Worm (Caenorhabditis elegans) whole organism, young adult: ENCODE measurements around the gene rpn-9.

Experiments used
- B0261.1 ChIP-seq: sonication (generic microtip); optimal IDR thresholded peaks from 2 replicates; lab custom pipeline; 2016; ENCODE audit warnings: mild to moderate bottlenecking, missing genetic modification characterization, moderate library complexity, missing compliant biosample characterization
- B0336.3 ChIP-seq: fragments of 200-800 bp; sonication (Bioruptor generic); IDR thresholded peaks from 2 replicates; pipeline ENCODE4 v1.3.6; 2022; ENCODE audit warnings: missing genetic modification characterization, missing compliant biosample characterization
- C17E4.6 ChIP-seq: fragments of 200-800 bp; sonication (Bioruptor generic); IDR thresholded peaks from 2 replicates; pipeline ENCODE4 v1.3.6; 2022; ENCODE audit warnings: missing genetic modification reagents, missing genetic modification characterization, missing compliant biosample characterization
- F10E7.11 ChIP-seq: sonication (generic microtip); optimal IDR thresholded peaks from 2 replicates; lab custom pipeline; 2017; ENCODE audit warnings: mild to moderate bottlenecking, missing genetic modification characterization, moderate library complexity, missing compliant biosample characterization
- F22D6.2 ChIP-seq: sonication (generic microtip); optimal IDR thresholded peaks from 2 replicates; lab custom pipeline; 2016; ENCODE audit warnings: mild to moderate bottlenecking, missing genetic modification characterization, missing compliant biosample characterization
- F33H1.4 ChIP-seq: fragments of 200-800 bp; sonication (Bioruptor generic); IDR thresholded peaks from 2 replicates; pipeline ENCODE4 v1.3.6; 2022; ENCODE audit warnings: missing genetic modification reagents, missing genetic modification characterization, missing compliant biosample characterization
- F49E8.2 ChIP-seq: sonication (generic microtip); optimal IDR thresholded peaks from 3 replicates; lab custom pipeline; 2017; ENCODE audit warnings: missing genetic modification characterization, mild to moderate bottlenecking, missing compliant biosample characterization, antibody characterized with exemption, moderate library complexity; ENCODE audit not compliant: insufficient read depth
- F55B11.4 ChIP-seq: sonication (generic microtip); optimal IDR thresholded peaks from 2 replicates; lab custom pipeline; 2016; ENCODE audit warnings: missing compliant biosample characterization, missing genetic modification characterization, borderline replicate concordance; ENCODE audit not compliant: insufficient read depth
- T07F8.4 ChIP-seq: sonication (generic microtip); optimal IDR thresholded peaks from 2 replicates; lab custom pipeline; 2016; ENCODE audit warnings: mild to moderate bottlenecking, missing genetic modification characterization, moderate library complexity, missing compliant biosample characterization
- T26A5.8 ChIP-seq: sonication (generic microtip); optimal IDR thresholded peaks from 2 replicates; lab custom pipeline; 2016; ENCODE audit warnings: missing genetic modification characterization, missing compliant biosample characterization
- aptf-2 ChIP-seq: fragments of 200-800 bp; sonication (Bioruptor generic); conservative IDR thresholded peaks from 2 replicates; pipeline ENCODE4 v1.3.6; 2022; ENCODE audit warnings: missing genetic modification reagents, missing genetic modification characterization, missing compliant biosample characterization
- athp-1 ChIP-seq: sonication (generic microtip); optimal IDR thresholded peaks from 2 replicates; lab custom pipeline; 2017; ENCODE audit warnings: mild to moderate bottlenecking, missing genetic modification characterization, missing compliant biosample characterization
- attf-3 ChIP-seq: fragments of 200-800 bp; sonication (Bioruptor generic); conservative IDR thresholded peaks from 2 replicates; pipeline ENCODE4 v1.3.6; 2022; ENCODE audit warnings: missing genetic modification reagents, missing genetic modification characterization, missing compliant biosample characterization
- attf-5 ChIP-seq: fragments of 200-800 bp; sonication (Bioruptor generic); optimal IDR thresholded peaks from 2 replicates; lab custom pipeline; 2018; ENCODE audit warnings: mild to moderate bottlenecking, missing genetic modification characterization, missing compliant biosample characterization
- ceh-27 ChIP-seq: fragments of 200-800 bp; sonication (Bioruptor generic); optimal IDR thresholded peaks from 2 replicates; lab custom pipeline; 2018; ENCODE audit warnings: mild to moderate bottlenecking, missing genetic modification characterization, moderate library complexity, missing compliant biosample characterization
- chd-7 ChIP-seq: sonication (generic microtip); optimal IDR thresholded peaks from 2 replicates; lab custom pipeline; 2016; ENCODE audit warnings: mild to moderate bottlenecking, missing genetic modification characterization, moderate library complexity, missing compliant biosample characterization
- die-1 ChIP-seq: sonication (generic microtip); optimal IDR thresholded peaks from 2 replicates; lab custom pipeline; 2016; ENCODE audit warnings: missing genotype, mild to moderate bottlenecking, missing genetic modification characterization, missing compliant biosample characterization
- dpff-1 ChIP-seq: sonication (generic microtip); optimal IDR thresholded peaks from 2 replicates; lab custom pipeline; 2017; ENCODE audit warnings: mild to moderate bottlenecking, missing genetic modification characterization, missing compliant biosample characterization
- dpl-1 ChIP-seq: fragments of 150-350 bp; optimal IDR thresholded peaks from 2 replicates; lab custom pipeline; 2014; ENCODE audit warnings: missing biosample characterization, missing genetic modification reagents, missing genetic modification characterization
- egl-44 ChIP-seq: fragments of 200-800 bp; sonication (Bioruptor generic); IDR thresholded peaks from 2 replicates; pipeline ENCODE4 v1.3.6; 2022; ENCODE audit warnings: missing genetic modification reagents, missing genetic modification characterization, missing compliant biosample characterization
- egrh-3 ChIP-seq: fragments of 200-800 bp; sonication (Bioruptor generic); IDR thresholded peaks from 2 replicates; pipeline ENCODE4 v1.3.6; 2022; ENCODE audit warnings: missing genetic modification reagents, missing genetic modification characterization, missing compliant biosample characterization
- gei-17 ChIP-seq: fragments of 200-800 bp; sonication (Bioruptor generic); optimal IDR thresholded peaks from 2 replicates; lab custom pipeline; 2018; ENCODE audit warnings: mild to moderate bottlenecking, missing genetic modification characterization, missing compliant biosample characterization
- hlh-12 ChIP-seq: sonication (generic microtip); optimal IDR thresholded peaks from 2 replicates; lab custom pipeline; 2016; ENCODE audit warnings: missing genetic modification characterization, missing compliant biosample characterization
- hmg-1.2 ChIP-seq: fragments of 200-800 bp; sonication (Bioruptor generic); IDR thresholded peaks from 2 replicates; pipeline ENCODE4 v1.3.6; 2022; ENCODE audit warnings: missing genetic modification reagents, missing genetic modification characterization, missing compliant biosample characterization
- lag-1 ChIP-seq: fragments of 200-800 bp; sonication (Bioruptor generic); IDR thresholded peaks from 2 replicates; pipeline ENCODE4 v1.3.6; 2022; ENCODE audit warnings: missing genetic modification reagents, missing genetic modification characterization, missing compliant biosample characterization
- lin-40 ChIP-seq: sonication (generic microtip); optimal IDR thresholded peaks from 2 replicates; lab custom pipeline; 2016; ENCODE audit warnings: missing genetic modification characterization, mild to moderate bottlenecking, missing compliant biosample characterization, missing genotype, missing genetic modification reagents
- lir-1 ChIP-seq: fragments of 200-800 bp; sonication (Bioruptor generic); conservative IDR thresholded peaks from 2 replicates; pipeline ENCODE4 v1.3.6; 2022; ENCODE audit warnings: missing genetic modification reagents, missing genetic modification characterization, missing compliant biosample characterization
- lsl-1 ChIP-seq: fragments of 200-800 bp; sonication (Bioruptor generic); optimal IDR thresholded peaks from 2 replicates; lab custom pipeline; 2018; ENCODE audit warnings: mild to moderate bottlenecking, missing genetic modification characterization, moderate library complexity, missing compliant biosample characterization
- lsy-27 ChIP-seq: sonication (generic microtip); optimal IDR thresholded peaks from 2 replicates; lab custom pipeline; 2017; ENCODE audit warnings: missing genetic modification characterization, mild to moderate bottlenecking, missing compliant biosample characterization, antibody characterized with exemption, missing genotype, borderline replicate concordance; ENCODE audit not compliant: insufficient read depth
- mcd-1 ChIP-seq: fragments of 200-800 bp; sonication (Bioruptor generic); IDR thresholded peaks from 2 replicates; pipeline ENCODE4 v1.3.6; 2022; ENCODE audit warnings: missing genetic modification reagents, missing genetic modification characterization, missing compliant biosample characterization
- mel-28 ChIP-seq: sonication (generic microtip); optimal IDR thresholded peaks from 2 replicates; lab custom pipeline; 2016; ENCODE audit warnings: borderline replicate concordance, mild to moderate bottlenecking, missing genetic modification characterization, missing compliant biosample characterization
- mes-4 ChIP-seq: sonication (generic microtip); optimal IDR thresholded peaks from 2 replicates; lab custom pipeline; 2016; ENCODE audit warnings: missing genotype, missing genetic modification characterization, missing compliant biosample characterization
- nfya-1 ChIP-seq: sonication (generic microtip); optimal IDR thresholded peaks from 2 replicates; lab custom pipeline; 2017; ENCODE audit warnings: antibody characterized with exemption, missing compliant biosample characterization, missing genetic modification characterization, borderline replicate concordance; ENCODE audit not compliant: insufficient read depth
- nfya-2 ChIP-seq: fragments of 200-800 bp; sonication (Bioruptor generic); IDR thresholded peaks from 2 replicates; pipeline ENCODE4 v1.3.6; 2022; ENCODE audit warnings: missing genetic modification reagents, missing genetic modification characterization, missing compliant biosample characterization
- nhr-120 ChIP-seq: fragments of 200-800 bp; sonication (Bioruptor generic); IDR thresholded peaks from 2 replicates; pipeline ENCODE4 v1.3.6; 2022; ENCODE audit warnings: missing genetic modification characterization, missing compliant biosample characterization
- nhr-179 ChIP-seq: sonication (generic microtip); optimal IDR thresholded peaks from 2 replicates; lab custom pipeline; 2016; ENCODE audit warnings: mild to moderate bottlenecking, missing genetic modification characterization, missing compliant biosample characterization
- nhr-27 ChIP-seq: fragments of 200-800 bp; sonication (Bioruptor generic); optimal IDR thresholded peaks from 2 replicates; lab custom pipeline; 2018; ENCODE audit warnings: mild to moderate bottlenecking, missing genetic modification characterization, moderate library complexity, missing compliant biosample characterization
- rcor-1 ChIP-seq: fragments of 200-800 bp; sonication (Bioruptor generic); IDR thresholded peaks from 2 replicates; pipeline ENCODE4 v1.3.6; 2022; ENCODE audit warnings: missing genetic modification reagents, missing genetic modification characterization, missing compliant biosample characterization
- snpc-1.1 ChIP-seq: sonication (generic microtip); optimal IDR thresholded peaks from 2 replicates; lab custom pipeline; 2017; ENCODE audit warnings: missing genetic modification characterization, mild to moderate bottlenecking, missing compliant biosample characterization, antibody characterized with exemption, moderate library complexity, missing genotype, missing genetic modification reagents; ENCODE audit not compliant: insufficient read depth
- snpc-4 ChIP-seq, 5 experiments: fragments of 150-350 bp in 1 of 5; sonication (generic microtip) in 4 of 5; optimal IDR thresholded peaks; 2 replicates each; lab custom pipeline; 2014 to 2018; ENCODE audit warnings: missing genetic modification characterization in 5 of 5, missing biosample characterization in 3 of 5, antibody characterized with exemption in 2 of 5, mild to moderate bottlenecking in 2 of 5, missing compliant biosample characterization in 2 of 5, missing genotype in 2 of 5, moderate library complexity in 2 of 5, missing genetic modification reagents in 1 of 5
- somi-1 ChIP-seq: fragments of 200-800 bp; sonication (Bioruptor generic); optimal IDR thresholded peaks from 2 replicates; lab custom pipeline; 2018; ENCODE audit warnings: mild to moderate bottlenecking, missing genetic modification characterization, missing compliant biosample characterization
- tbp1 ChIP-seq: fragments of 200-800 bp; sonication (Bioruptor generic); optimal IDR thresholded peaks from 2 replicates; lab custom pipeline; 2018; ENCODE audit warnings: mild to moderate bottlenecking, missing genetic modification characterization, missing compliant biosample characterization
- tbx-9 ChIP-seq: sonication (generic microtip); optimal IDR thresholded peaks from 2 replicates; lab custom pipeline; 2016; ENCODE audit warnings: borderline replicate concordance, missing genetic modification characterization, inconsistent platforms, missing compliant biosample characterization
- unc-62 ChIP-seq: fragments of 150-350 bp; optimal IDR thresholded peaks from 2 replicates; lab custom pipeline; 2014; ENCODE audit warnings: missing biosample characterization, missing genetic modification reagents, missing genetic modification characterization
- xnd-1 ChIP-seq: sonication (generic microtip); optimal IDR thresholded peaks from 2 replicates; lab custom pipeline; 2016; ENCODE audit warnings: missing genotype, missing genetic modification reagents, missing genetic modification characterization, missing compliant biosample characterization
- ztf-18 ChIP-seq: sonication (generic microtip); optimal IDR thresholded peaks from 2 replicates; lab custom pipeline; 2016; ENCODE audit warnings: missing genotype, mild to moderate bottlenecking, missing genetic modification characterization, missing compliant biosample characterization
- ztf-28 ChIP-seq: fragments of 200-800 bp; sonication (Bioruptor generic); IDR thresholded peaks from 2 replicates; pipeline ENCODE4 v1.3.6; 2022; ENCODE audit warnings: missing genetic modification reagents, missing genetic modification characterization, missing compliant biosample characterization

Gene rpn-9

ce11 chrII:11224045-11224481 lies 14.7 kb downstream of the rpn-9 start (continued):
- TF ChIP-seq tbp1 (GFP tag; lab: Kevin White, UChicago) (peak; percentile 82), C17E4.6 (GFP tag; lab: Robert Waterston, UW) (peak; percentile 71; the same call in 1 of the 2 replicates), xnd-1 (peak; percentile 82), lin-40 (tag; lab: Kevin White, UChicago) (peak; percentile 81), B0261.1 (tag; lab: Kevin White, UChicago) (peak; percentile 33), nhr-179 (tag; lab: Kevin White, UChicago) (peak; percentile 11), tbx-9 (tag; lab: Kevin White, UChicago) (peak; percentile 11), hlh-12 (tag; lab: Kevin White, UChicago) (no peak), egl-44 (GFP tag; lab: Robert Waterston, UW) (0 out of 2 replicates have a peak, but pooled peaks have one; percentile 20), somi-1 (GFP tag; lab: Kevin White, UChicago) (peak; percentile 3), F22D6.2 (tag; lab: Kevin White, UChicago) (no peak), egrh-3 (GFP tag; lab: Robert Waterston, UW) (no peak), attf-3 (GFP tag; lab: Robert Waterston, UW) (peak; percentile 62), gei-17 (GFP tag; lab: Kevin White, UChicago) (peak; percentile 78), attf-5 (GFP tag; lab: Kevin White, UChicago) (peak; percentile 40), nfya-1 (tag; lab: Kevin White, UChicago) (no peak), rcor-1 (GFP tag; lab: Robert Waterston, UW) (peak; percentile 91), T07F8.4 (tag; lab: Kevin White, UChicago) (no peak), ceh-27 (peak; percentile 53), nhr-27 (tag; lab: Kevin White, UChicago) (no peak), F55B11.4 (tag; lab: Kevin White, UChicago) (no peak), lsl-1 (GFP tag; lab: Kevin White, UChicago) (peak; percentile 92), nhr-120 (GFP tag; lab: Robert Waterston, UW) (peak; percentile 81; the same call in 1 of the 2 replicates), unc-62 (GFP tag; lab: Kevin White, UChicago) (no peak), die-1 (tag; lab: Kevin White, UChicago) (peak; percentile 27), B0336.3 (peak; percentile 96), chd-7 (tag; lab: Kevin White, UChicago) (peak; percentile 23), athp-1 (peak; percentile 24), F33H1.4 (GFP tag; lab: Robert Waterston, UW) (peak; percentile 74), snpc-4 (GFP tag; optimal IDR thresholded peaks at IDR 0.05; lab: Kevin White, UChicago) (peak; percentile 99), snpc-4 (tag; optimal IDR thresholded peaks at IDR 0.05; lab: Kevin White, UChicago) (peak; percentile 99 to 100 (median 99)), F49E8.2 (tag; lab: Kevin White, UChicago) (peak; percentile 88), mel-28 (tag; lab: Kevin White, UChicago) (no peak), lsy-27 (tag; lab: Kevin White, UChicago) (no peak), aptf-2 (GFP tag; lab: Robert Waterston, UW) (no peak), lir-1 (GFP tag; lab: Robert Waterston, UW) (0 out of 2 replicates have a peak, but pooled peaks have one; percentile 39), F10E7.11 (tag; lab: Kevin White, UChicago) (no peak), nfya-2 (GFP tag; lab: Robert Waterston, UW) (no peak), T26A5.8 (no peak), dpff-1 (peak; percentile 68), ztf-18 (tag; lab: Kevin White, UChicago) (peak; percentile 66), ztf-28 (0 out of 2 replicates have a peak, but pooled peaks have one; percentile 17), snpc-1.1 (tag; lab: Kevin White, UChicago) (peak; percentile 99), mes-4 (tag; lab: Kevin White, UChicago) (peak; percentile 29), mcd-1 (GFP tag; lab: Robert Waterston, UW) (peak; percentile 88), lag-1 (GFP tag; lab: Robert Waterston, UW) (no peak), hmg-1.2 (GFP tag; lab: Robert Waterston, UW) (peak; percentile 98), dpl-1 (GFP tag; lab: Kevin White, UChicago) (no peak)
